Worm (Caenorhabditis elegans) whole organism, L4/young adult: ENCODE measurements around the gene clec-247.

Experiments used
- W03F9.2 ChIP-seq: fragments of 150-350 bp; optimal IDR thresholded peaks from 2 replicates; lab custom pipeline; 2014; ENCODE audit warnings: missing biosample characterization, missing genetic modification characterization
- dao-5 ChIP-seq: sonication (generic microtip); optimal IDR thresholded peaks from 2 replicates; lab custom pipeline; 2016; ENCODE audit warnings: missing genotype, missing genetic modification characterization, moderate library complexity, missing compliant biosample characterization
- him-1 ChIP-seq: sonication (generic microtip); optimal IDR thresholded peaks from 2 replicates; lab custom pipeline; 2016; ENCODE audit warnings: missing genotype, missing genetic modification reagents, missing genetic modification characterization, missing compliant biosample characterization

ce11 chrV:18268744-18269143 lies 14.0 kb upstream of the clec-247 start, which contains the start of gene fbxa-213:
- no peak for TF ChIP-seq him-1 (tag; lab: Kevin White, UChicago)
- no peak for TF ChIP-seq W03F9.2 (tag; lab: Kevin White, UChicago)
- no peak for TF ChIP-seq dao-5
